Worm (Caenorhabditis elegans) whole organism, mixed stage, embryonic: ENCODE results near the gene T02B11.8.

ENCODE experiments used
- bed-3 ChIP-seq: fragments of 200-800 bp; sonication (Bioruptor generic); optimal IDR thresholded peaks from 3 replicates; lab custom pipeline; 2018; ENCODE audit warnings: mild to moderate bottlenecking, missing genetic modification characterization, moderate library complexity, missing compliant biosample characterization
- blmp-1 ChIP-seq: fragments of 150-350 bp; optimal IDR thresholded peaks from 2 replicates; lab custom pipeline; 2014; ENCODE audit warnings: missing biosample characterization, missing genetic modification characterization
- ceh-39 ChIP-seq: fragments of 150-350 bp; optimal IDR thresholded peaks from 2 replicates; lab custom pipeline; 2014; ENCODE audit warnings: missing biosample characterization, missing genetic modification characterization
- ceh-83 ChIP-seq: fragments of 200-800 bp; sonication (Bioruptor generic); optimal IDR thresholded peaks from 2 replicates; lab custom pipeline; 2018; ENCODE audit warnings: mild to moderate bottlenecking, missing genetic modification characterization, missing compliant biosample characterization
- ces-1 ChIP-seq: fragments of 150-350 bp; optimal IDR thresholded peaks from 2 replicates; lab custom pipeline; 2014; ENCODE audit warnings: missing biosample characterization, missing genetic modification reagents, missing genetic modification characterization
- cnd-1 ChIP-seq: fragments of 200-800 bp; sonication (Bioruptor generic); optimal IDR thresholded peaks from 2 replicates; lab custom pipeline; 2018; ENCODE audit warnings: mild to moderate bottlenecking, missing genetic modification characterization, missing compliant biosample characterization
- drap-1 ChIP-seq: fragments of 200-800 bp; sonication (Bioruptor generic); optimal IDR thresholded peaks from 3 replicates; lab custom pipeline; 2018; ENCODE audit warnings: mild to moderate bottlenecking, missing genetic modification characterization, missing compliant biosample characterization
- elt-3 ChIP-seq: fragments of 150-350 bp; optimal IDR thresholded peaks from 2 replicates; lab custom pipeline; 2014; ENCODE audit warnings: missing biosample characterization, missing genetic modification characterization
- flh-1 ChIP-seq: fragments of 200-800 bp; sonication (Bioruptor generic); optimal IDR thresholded peaks from 2 replicates; lab custom pipeline; 2018; ENCODE audit warnings: mild to moderate bottlenecking, missing genetic modification characterization, moderate library complexity, missing compliant biosample characterization
- ham-2 ChIP-seq: fragments of 200-800 bp; sonication (Bioruptor generic); optimal IDR thresholded peaks from 2 replicates; lab custom pipeline; 2018; ENCODE audit warnings: mild to moderate bottlenecking, missing genetic modification characterization, missing compliant biosample characterization
- hlh-1 ChIP-seq: fragments of 150-350 bp; optimal IDR thresholded peaks from 2 replicates; lab custom pipeline; 2014; ENCODE audit warnings: missing biosample characterization, missing genetic modification reagents, missing genetic modification characterization
- lin-13 ChIP-seq: fragments of 150-350 bp; optimal IDR thresholded peaks from 2 replicates; lab custom pipeline; 2014; ENCODE audit warnings: missing biosample characterization, missing genetic modification characterization
- lin-32 ChIP-seq: fragments of 200-800 bp; sonication (Bioruptor generic); optimal IDR thresholded peaks from 2 replicates; lab custom pipeline; 2018; ENCODE audit warnings: mild to moderate bottlenecking, missing genetic modification characterization, missing compliant biosample characterization
- mab-5 ChIP-seq: fragments of 150-350 bp; optimal IDR thresholded peaks from 2 replicates; lab custom pipeline; 2014; ENCODE audit warnings: missing biosample characterization, missing genetic modification characterization
- mep-1 ChIP-seq: fragments of 150-350 bp; optimal IDR thresholded peaks from 2 replicates; lab custom pipeline; 2017; ENCODE audit warnings: missing biosample characterization, missing genetic modification reagents, missing genetic modification characterization, inconsistent platforms
- mls-2 ChIP-seq: sonication (generic microtip); optimal IDR thresholded peaks from 2 replicates; lab custom pipeline; 2016; ENCODE audit warnings: mild to moderate bottlenecking, missing genetic modification characterization, moderate library complexity, missing compliant biosample characterization
- nhr-12 ChIP-seq: fragments of 150-350 bp; optimal IDR thresholded peaks from 2 replicates; lab custom pipeline; 2014; ENCODE audit warnings: missing biosample characterization, missing genetic modification characterization
- nhr-2 ChIP-seq: fragments of 150-350 bp; optimal IDR thresholded peaks from 2 replicates; lab custom pipeline; 2014; ENCODE audit warnings: missing biosample characterization, missing genetic modification characterization
- nhr-237 ChIP-seq: fragments of 150-350 bp; optimal IDR thresholded peaks from 2 replicates; lab custom pipeline; 2014; ENCODE audit warnings: missing biosample characterization, missing genetic modification characterization
- nhr-76 ChIP-seq: sonication (generic microtip); optimal IDR thresholded peaks from 2 replicates; lab custom pipeline; 2017; ENCODE audit warnings: missing biosample characterization, missing genetic modification characterization
- pha-4 ChIP-seq: fragments of 150-350 bp; optimal IDR thresholded peaks from 2 replicates; lab custom pipeline; 2018; ENCODE audit warnings: missing biosample characterization, missing genetic modification reagents, missing genetic modification characterization
- sem-2 ChIP-seq: fragments of 200-800 bp; sonication (Bioruptor generic); optimal IDR thresholded peaks from 2 replicates; lab custom pipeline; 2018; ENCODE audit warnings: mild to moderate bottlenecking, missing genetic modification characterization, missing compliant biosample characterization
- sptf-1 ChIP-seq: sonication (generic microtip); optimal IDR thresholded peaks from 2 replicates; lab custom pipeline; 2017; ENCODE audit warnings: mild to moderate bottlenecking, missing genetic modification characterization, moderate library complexity, missing compliant biosample characterization
- tbx-8 ChIP-seq: fragments of 200-800 bp; sonication (Bioruptor generic); optimal IDR thresholded peaks from 2 replicates; lab custom pipeline; 2018; ENCODE audit warnings: mild to moderate bottlenecking, missing genetic modification characterization, moderate library complexity, missing compliant biosample characterization
- unc-120 ChIP-seq: sonication (generic microtip); optimal IDR thresholded peaks from 2 replicates; lab custom pipeline; 2017; ENCODE audit warnings: missing genetic modification characterization, missing compliant biosample characterization; ENCODE audit not compliant: poor library complexity, severe bottlenecking
- unc-39 ChIP-seq: fragments of 150-350 bp; optimal IDR thresholded peaks from 2 replicates; lab custom pipeline; 2014; ENCODE audit warnings: missing biosample characterization, missing genetic modification characterization
- unc-62 ChIP-seq: fragments of 150-350 bp; optimal IDR thresholded peaks from 2 replicates; lab custom pipeline; 2014; ENCODE audit warnings: missing biosample characterization, missing genetic modification reagents, missing genetic modification characterization
- zip-8 ChIP-seq: fragments of 150-350 bp; optimal IDR thresholded peaks from 2 replicates; lab custom pipeline; 2014; ENCODE audit warnings: missing biosample characterization, missing genetic modification characterization
- ztf-11 ChIP-seq: fragments of 150-350 bp; optimal IDR thresholded peaks from 2 replicates; lab custom pipeline; 2014; ENCODE audit warnings: missing biosample characterization, missing genetic modification characterization

The T02B11.8 gene

ce11 chrV:875945-876344, 2.5 kb downstream of the T02B11.8 start, which contains the start of gene T02B11.9:
T02B11.9 (plus strand) TSS chrV:876245.
- TF ChIP-seq unc-39 (tag; lab: Kevin White, UChicago) (no peak), bed-3 (GFP tag; lab: Kevin White, UChicago) (no peak), ceh-83 (GFP tag; lab: Kevin White, UChicago) (no peak), unc-120 (no peak), ham-2 (GFP tag; lab: Kevin White, UChicago) (no peak), cnd-1 (no peak), unc-62 (GFP tag; lab: Kevin White, UChicago) (no peak), blmp-1 (tag; lab: Kevin White, UChicago) (no peak), tbx-8 (GFP tag; lab: Kevin White, UChicago) (no peak), nhr-2 (tag; lab: Kevin White, UChicago) (no peak)

ce11 chrV:871029-871428, 7.4 kb downstream of the T02B11.8 start, which contains the start of gene T02B11.4:
T02B11.4 (minus strand) TSS chrV:871129.
- TF ChIP-seq lin-32 (GFP tag; lab: Kevin White, UChicago) (no peak), nhr-12 (tag; lab: Kevin White, UChicago) (no peak), mls-2 (tag; lab: Kevin White, UChicago) (no peak), unc-39 (tag; lab: Kevin White, UChicago) (no peak), unc-120 (no peak), elt-3 (tag; lab: Kevin White, UChicago) (no peak), lin-13 (no peak), unc-62 (GFP tag; lab: Kevin White, UChicago) (no peak), mep-1 (tag; lab: Kevin White, UChicago) (no peak), pha-4 (tag; lab: Kevin White, UChicago) (no peak), ztf-11 (tag; lab: Kevin White, UChicago) (no peak), drap-1 (GFP tag; lab: Kevin White, UChicago) (no peak), nhr-76 (no peak), sem-2 (GFP tag; lab: Kevin White, UChicago) (no peak), ces-1 (GFP tag; lab: Kevin White, UChicago) (no peak), flh-1 (GFP tag; lab: Kevin White, UChicago) (no peak), sptf-1 (no peak), bed-3 (GFP tag; lab: Kevin White, UChicago) (no peak), ceh-39 (tag; lab: Kevin White, UChicago) (no peak), zip-8 (tag; lab: Kevin White, UChicago) (no peak)

ce11 chrV:866729-867128, 11.7 kb downstream of the T02B11.8 start, which contains the start of gene T02B11.3:
T02B11.3 (minus strand) TSS chrV:866829.
- TF ChIP-seq tbx-8 (GFP tag; lab: Kevin White, UChicago) (no peak), ces-1 (GFP tag; lab: Kevin White, UChicago) (no peak), nhr-237 (tag; lab: Kevin White, UChicago) (no peak), lin-13 (no peak), drap-1 (GFP tag; lab: Kevin White, UChicago) (no peak), ceh-83 (GFP tag; lab: Kevin White, UChicago) (no peak), hlh-1 (no peak), mab-5 (no peak)
- TF ChIP-seq, all 35 proteins: peak for 0

- TF ChIP-seq unc-62 (GFP tag; lab: Kevin White, UChicago): no peak
- no peak for TF ChIP-seq elt-3 (tag; lab: Kevin White, UChicago)
- TF ChIP-seq sptf-1: no peak
- peak; percentile 48 for TF ChIP-seq ceh-83 (GFP tag; lab: Kevin White, UChicago)
Observed at ce11 chrV:858841-859456, 19.5 kb downstream of the T02B11.8 start.

ce11 chrV:856549-856948, 21.9 kb downstream of the T02B11.8 start, which contains the start of gene K09C6.2:
K09C6.2 (plus strand) TSS chrV:856849.
- TF ChIP-seq ceh-39 (tag; lab: Kevin White, UChicago) (no peak), sem-2 (GFP tag; lab: Kevin White, UChicago) (no peak), nhr-237 (tag; lab: Kevin White, UChicago) (no peak), cnd-1 (no peak), pha-4 (tag; lab: Kevin White, UChicago) (no peak), hlh-1 (no peak), drap-1 (GFP tag; lab: Kevin White, UChicago) (no peak)
